Worm (Caenorhabditis elegans): ENCODE results near the gene B0432.7.
A peak's percentile ranks its signal among the peaks of the same experiment; 100 is the strongest.

The B0432.7 gene

ce11 chrII:294606-295005, 20.8 kb upstream of the B0432.7 start, which contains the start of gene B0432.11:
TSS of gene B0432.11 (minus strand) at chrII:294706.
- TF ChIP-seq alr-1 (tag; optimal IDR thresholded peaks at IDR 0.05; ENCODE audit: borderline replicate concordance) = no peak
- no peak for TF ChIP-seq nhr-47 (tag; optimal IDR thresholded peaks at IDR 0.05)
- TF ChIP-seq snpc-4 (tag; optimal IDR thresholded peaks at IDR 0.05) = no peak
- TF ChIP-seq nhr-76 (tag; optimal IDR thresholded peaks at IDR 0.05) = no peak
- no peak for TF ChIP-seq mef-2 (tag; optimal IDR thresholded peaks at IDR 0.05)

ce11 chrII:290282-290681, 16.5 kb upstream of the B0432.7 start, which contains the start of gene djr-1.1:
TSS of gene djr-1.1 (plus strand) at chrII:290582.
- TF ChIP-seq lin-15B (tag; optimal IDR thresholded peaks at IDR 0.05) = no peak
- no peak for TF ChIP-seq mef-2 (tag; optimal IDR thresholded peaks at IDR 0.05)
- no peak for TF ChIP-seq unc-98 (GFP tag; IDR thresholded peaks at IDR 0.05)
- no peak for TF ChIP-seq ces-1 (GFP tag; optimal IDR thresholded peaks at IDR 0.05)
- TF ChIP-seq lin-13 (GFP tag; optimal IDR thresholded peaks at IDR 0.05) = no peak
- TF ChIP-seq C16A3.4 (tag; optimal IDR thresholded peaks at IDR 0.05) = no peak
- TF ChIP-seq pax-3 (tag; optimal IDR thresholded peaks at IDR 0.05) = no peak
- TF ChIP-seq nhr-19 (GFP tag; conservative IDR thresholded peaks at IDR 0.05) = no peak
- TF ChIP-seq hpl-2 (GFP tag; optimal IDR thresholded peaks at IDR 0.05) = no peak

- no peak for TF ChIP-seq efl-1 (optimal IDR thresholded peaks at IDR 0.05)
- TF ChIP-seq efl-1 (GFP tag; optimal IDR thresholded peaks at IDR 0.05 in 1 of 2) = peak in 1 of 2 experiments; percentile 91
- TF ChIP-seq fkh-8 (tag; optimal IDR thresholded peaks at IDR 0.05) = no peak
- no peak for TF ChIP-seq xbp-1 (tag; optimal IDR thresholded peaks at IDR 0.05)
These were observed 15.0 kb upstream of the B0432.7 start, which contains the start of gene mrpl-41 for ce11 chrII:288705-289205. TSS of gene mrpl-41 (plus strand) at chrII:288939.

ce11 chrII:286551-286724, 12.7 kb upstream of the B0432.7 start, which contains the start of gene misc-1:
TSS of gene misc-1 (plus strand) at chrII:286625.
- TF ChIP-seq fkh-4 (tag; optimal IDR thresholded peaks at IDR 0.05; ENCODE audit: borderline replicate concordance) (no peak), C34B4.2 (tag; optimal IDR thresholded peaks at IDR 0.05) (no peak), unc-130 (tag; optimal IDR thresholded peaks at IDR 0.05) (no peak), lin-35 (GFP tag; optimal IDR thresholded peaks at IDR 0.05) (no peak), nhr-76 (tag; optimal IDR thresholded peaks at IDR 0.05) (no peak), efl-1 (optimal IDR thresholded peaks at IDR 0.05) (no peak), efl-1 (GFP tag; optimal IDR thresholded peaks at IDR 0.05 in 1 of 2) (no peak), nhr-71 (tag; optimal IDR thresholded peaks at IDR 0.05) (no peak), C16A3.4 (tag; optimal IDR thresholded peaks at IDR 0.05) (no peak), rnt-1 (tag; optimal IDR thresholded peaks at IDR 0.05) (no peak), tlp-1 (tag; optimal IDR thresholded peaks at IDR 0.05) (no peak), fkh-8 (tag; optimal IDR thresholded peaks at IDR 0.05) (no peak), lsy-2 (tag; optimal IDR thresholded peaks at IDR 0.05) (no peak), nhr-90 (tag; optimal IDR thresholded peaks at IDR 0.05; ENCODE audit: poor library complexity) (no peak), sptf-1 (tag; optimal IDR thresholded peaks at IDR 0.05) (no peak)

ce11 chrII:285627-286550, 12.1 kb upstream of the B0432.7 start, which contains the start of gene B0432.10:
TSS of gene B0432.10 (minus strand) at chrII:286275.
- peak; percentile 91 for TF ChIP-seq nhr-19 (GFP tag; conservative IDR thresholded peaks at IDR 0.05)
- peak; percentile 87 for TF ChIP-seq irx-1 (tag; optimal IDR thresholded peaks at IDR 0.05)
- TF ChIP-seq pax-3 (tag; optimal IDR thresholded peaks at IDR 0.05) = peak; percentile 63
- TF ChIP-seq C04F5.9 (tag; optimal IDR thresholded peaks at IDR 0.05) = peak; percentile 65
- peak; percentile 76 to 97 for TF ChIP-seq efl-1 (optimal IDR thresholded peaks at IDR 0.05)
- TF ChIP-seq efl-1 (GFP tag; optimal IDR thresholded peaks at IDR 0.05 in 1 of 2) = peak; percentile 97 to 100
- TF ChIP-seq nhr-85 (tag) = peak; percentile 90
- no peak for TF ChIP-seq pag-3 (tag; optimal IDR thresholded peaks at IDR 0.05; ENCODE audit: borderline replicate concordance, insufficient read depth)
- TF ChIP-seq fkh-4 (tag; optimal IDR thresholded peaks at IDR 0.05; ENCODE audit: borderline replicate concordance) = no peak
- peak; percentile 60 for TF ChIP-seq sup-37 (GFP tag; optimal IDR thresholded peaks at IDR 0.05)
- peak; percentile 64 for TF ChIP-seq F16B12.6 (tag; optimal IDR thresholded peaks at IDR 0.05)
- TF ChIP-seq lsy-2 (tag; optimal IDR thresholded peaks at IDR 0.05) = peak; percentile 92
- TF ChIP-seq unc-30 (tag; optimal IDR thresholded peaks at IDR 0.05) = no peak
- peak; percentile 89 for TF ChIP-seq swsn-7 (tag; optimal IDR thresholded peaks at IDR 0.05)
- TF ChIP-seq pqm-1 (tag; optimal IDR thresholded peaks at IDR 0.05) = no peak
- peak; percentile 87 for TF ChIP-seq tbx-2 (tag; optimal IDR thresholded peaks at IDR 0.05)
- TF ChIP-seq jun-1 (tag; optimal IDR thresholded peaks at IDR 0.05) = peak; percentile 82
- TF ChIP-seq alr-1 (tag; optimal IDR thresholded peaks at IDR 0.05; ENCODE audit: borderline replicate concordance) = no peak
- TF ChIP-seq ceh-8 (GFP tag; optimal IDR thresholded peaks at IDR 0.05) = peak; percentile 61
- TF ChIP-seq lin-39 (tag; optimal IDR thresholded peaks at IDR 0.05) = peak; percentile 88
- TF ChIP-seq skn-1 (tag; optimal IDR thresholded peaks at IDR 0.05) = peak; percentile 95
- TF ChIP-seq ceh-88 (GFP tag; IDR thresholded peaks at IDR 0.05) = 0 out of 2 replicates have a peak, but pooled peaks have one; percentile 23
- TF ChIP-seq nhr-76 (tag; optimal IDR thresholded peaks at IDR 0.05) = no peak
- peak; percentile 95 for TF ChIP-seq unc-130 (tag; optimal IDR thresholded peaks at IDR 0.05)

All from whole organism, L1 larva.